Worm (Caenorhabditis elegans) whole organism, early embryonic: ENCODE data around the gene F07D3.3.

Experiments used
- F13C5.2 ChIP-seq: sonication (generic microtip); optimal IDR thresholded peaks from 2 replicates; lab custom pipeline; 2017; ENCODE audit warnings: mild to moderate bottlenecking, missing genetic modification characterization, inconsistent platforms, missing compliant biosample characterization
- aly-1 ChIP-seq: sonication (generic microtip); optimal IDR thresholded peaks from 2 replicates; lab custom pipeline; 2016; ENCODE audit warnings: missing genetic modification characterization, missing compliant biosample characterization
- ama-1 ChIP-seq: fragments of 150-350 bp; optimal IDR thresholded peaks from 2 replicates; lab custom pipeline; 2014
- ceh-13 ChIP-seq: fragments of 200-800 bp; sonication (Bioruptor generic); optimal IDR thresholded peaks from 2 replicates; lab custom pipeline; 2018; ENCODE audit warnings: mild to moderate bottlenecking, missing genetic modification characterization, missing compliant biosample characterization
- ceh-36 ChIP-seq: sonication (generic microtip); optimal IDR thresholded peaks from 2 replicates; lab custom pipeline; 2016; ENCODE audit warnings: missing genetic modification characterization, inconsistent platforms, missing compliant biosample characterization
- ets-7 ChIP-seq: sonication (generic microtip); optimal IDR thresholded peaks from 2 replicates; lab custom pipeline; 2016; ENCODE audit warnings: missing genotype, missing genetic modification characterization, missing compliant biosample characterization
- flt-1 ChIP-seq: fragments of 200-800 bp; sonication (Bioruptor generic); IDR thresholded peaks from 2 replicates; pipeline ENCODE4 v1.3.6; 2022; ENCODE audit warnings: missing genetic modification characterization, missing compliant biosample characterization
- hmbx-1 ChIP-seq: sonication (generic microtip); optimal IDR thresholded peaks from 2 replicates; lab custom pipeline; 2016; ENCODE audit warnings: mild to moderate bottlenecking, missing genetic modification characterization, missing compliant biosample characterization
- hmg-4 ChIP-seq: fragments of 200-800 bp; sonication (Bioruptor generic); optimal IDR thresholded peaks from 2 replicates; lab custom pipeline; 2018; ENCODE audit warnings: mild to moderate bottlenecking, missing genetic modification characterization, missing compliant biosample characterization
- pes-1 ChIP-seq: fragments of 200-800 bp; sonication (Bioruptor generic); IDR thresholded peaks from 2 replicates; pipeline ENCODE4 v1.3.6; 2022; ENCODE audit warnings: missing genetic modification reagents, missing genetic modification characterization, missing compliant biosample characterization
- scrt-1 ChIP-seq: fragments of 200-800 bp; sonication (Bioruptor generic); IDR thresholded peaks from 2 replicates; pipeline ENCODE4 v1.3.6; 2022; ENCODE audit warnings: missing genetic modification characterization, missing compliant biosample characterization
- sea-1 ChIP-seq: fragments of 200-800 bp; sonication (Bioruptor generic); conservative IDR thresholded peaks from 2 replicates; pipeline ENCODE4 v1.3.6; 2022; ENCODE audit warnings: missing genetic modification characterization, missing compliant biosample characterization
- tbx-11 ChIP-seq: fragments of 200-800 bp; sonication (Bioruptor generic); IDR thresholded peaks from 2 replicates; pipeline ENCODE4 v1.3.6; 2022; ENCODE audit warnings: missing genetic modification characterization, missing compliant biosample characterization
- tbx-37 ChIP-seq: fragments of 200-800 bp; sonication (Bioruptor generic); conservative IDR thresholded peaks from 2 replicates; pipeline ENCODE4 v1.3.6; 2022; ENCODE audit warnings: missing genetic modification reagents, missing genetic modification characterization, missing compliant biosample characterization

ce11 chrV:9425593-9425992 lies 36.9 kb downstream of the F07D3.3 start, which contains the start of gene F36D4.5:
- TF ChIP-seq flt-1 (GFP tag; lab: Robert Waterston, UW) = no peak
- TF ChIP-seq pes-1 (GFP tag; lab: Robert Waterston, UW) = no peak
- no peak for TF ChIP-seq ets-7 (tag; lab: Kevin White, UChicago)
- no peak for TF ChIP-seq ceh-36 (tag; lab: Kevin White, UChicago)
- TF ChIP-seq hmbx-1 (tag; lab: Kevin White, UChicago) = no peak
- TF ChIP-seq scrt-1 (GFP tag; lab: Robert Waterston, UW) = no peak
- TF ChIP-seq sea-1 = no peak
- TF ChIP-seq tbx-37 (GFP tag; lab: Robert Waterston, UW) = no peak
- no peak for TF ChIP-seq F13C5.2 (tag; lab: Kevin White, UChicago)
- TF ChIP-seq hmg-4 (GFP tag; lab: Kevin White, UChicago) = no peak
- no peak for TF ChIP-seq aly-1 (tag; lab: Kevin White, UChicago)
- no peak for TF ChIP-seq ama-1 (lab: Kevin White, UChicago)
- no peak for TF ChIP-seq tbx-11 (GFP tag; lab: Robert Waterston, UW)
- TF ChIP-seq ceh-13 = no peak
